Fruit fly (Drosophila melanogaster) whole organism, wandering third instar larva: Measurements from ENCODE around the gene CG1835.

ENCODE experiments used
- Abd-B ChIP-seq: fragments of >200 bp; optimal IDR thresholded peaks from 2 replicates; lab custom pipeline; 2017; ENCODE audit warnings: missing biosample characterization, missing genetic modification characterization
- CG32264 ChIP-seq: fragments of 200-800 bp; sonication (Bioruptor generic); optimal IDR thresholded peaks from 2 replicates; lab custom pipeline; 2016; ENCODE audit warnings: missing biosample characterization, missing genetic modification characterization
- CG9705 ChIP-seq: fragments of 200-800 bp; sonication (Bioruptor generic); optimal IDR thresholded peaks from 2 replicates; lab custom pipeline; 2018; ENCODE audit warnings: missing biosample characterization, mild to moderate bottlenecking, missing genetic modification characterization
- CrebA ChIP-seq: fragments of 200-800 bp; sonication (Bioruptor generic); optimal IDR thresholded peaks from 2 replicates; lab custom pipeline; 2016; ENCODE audit warnings: missing biosample characterization, mild to moderate bottlenecking, missing genetic modification characterization, borderline replicate concordance
- Dfd ChIP-seq: fragments of >200 bp; optimal IDR thresholded peaks from 2 replicates; lab custom pipeline; 2017; ENCODE audit warnings: missing biosample characterization, missing genetic modification characterization
- Dif ChIP-seq: fragments of 200-275, 200-300 bp; sonication (Bioruptor generic); optimal IDR thresholded peaks from 2 replicates; lab custom pipeline; 2018; ENCODE audit warnings: missing biosample characterization, missing genetic modification characterization; ENCODE audit not compliant: partially characterized antibody
- GATAd ChIP-seq: sonication (Bioruptor generic); optimal IDR thresholded peaks from 2 replicates; lab custom pipeline; 2016; ENCODE audit warnings: missing biosample characterization, missing genetic modification characterization
- HLH106 ChIP-seq: fragments of 200-800 bp; optimal IDR thresholded peaks from 3 replicates; lab custom pipeline; 2019; ENCODE audit warnings: missing biosample characterization, mild to moderate bottlenecking, missing genetic modification characterization, moderate library complexity
- Hnf4 ChIP-seq: fragments of 200-800 bp; sonication (Bioruptor generic); optimal IDR thresholded peaks from 2 replicates; lab custom pipeline; 2016; ENCODE audit warnings: missing biosample characterization, mild to moderate bottlenecking, missing genetic modification characterization
- Hr78 ChIP-seq: fragments of >200 bp; optimal IDR thresholded peaks from 2 replicates; lab custom pipeline; 2017; ENCODE audit warnings: missing biosample characterization, missing genetic modification characterization
- Hr83 ChIP-seq: fragments of 200-300 bp; sonication (Bioruptor generic); optimal IDR thresholded peaks from 2 replicates; lab custom pipeline; 2016; ENCODE audit warnings: missing biosample characterization, mild to moderate bottlenecking, missing genetic modification characterization, moderate library complexity; ENCODE audit not compliant: poor library complexity, severe bottlenecking
- Jra ChIP-seq: sonication (Bioruptor generic); optimal IDR thresholded peaks from 2 replicates; lab custom pipeline; 2016; ENCODE audit warnings: missing biosample characterization, missing genetic modification characterization
- Mio ChIP-seq: sonication (Bioruptor generic); optimal IDR thresholded peaks from 2 replicates; lab custom pipeline; 2016; ENCODE audit warnings: missing biosample characterization, missing genetic modification characterization
- Myc ChIP-seq: fragments of >200 bp; optimal IDR thresholded peaks from 2 replicates; lab custom pipeline; 2017
- N ChIP-seq: fragments of >200 bp; optimal IDR thresholded peaks from 2 replicates; lab custom pipeline; 2018; ENCODE audit warnings: missing biosample characterization, missing external identifiers, missing genetic modification characterization
- OdsH ChIP-seq: fragments of 200-800 bp; sonication (Bioruptor generic); optimal IDR thresholded peaks from 2 replicates; lab custom pipeline; 2016; ENCODE audit warnings: missing biosample characterization, mild to moderate bottlenecking, missing genetic modification characterization
- Rel ChIP-seq, 2 experiments: fragments of 200-800 bp; sonication (Bioruptor generic) in 1 of 2; optimal IDR thresholded peaks; 2 replicates in 1 of 2; 3 replicates in 1 of 2; lab custom pipeline; 2016 to 2019; ENCODE audit warnings: mild to moderate bottlenecking in 2 of 2, missing biosample characterization in 2 of 2, missing genetic modification characterization in 2 of 2, moderate library complexity in 1 of 2
- Sp1 ChIP-seq: fragments of 200-800 bp; sonication (Bioruptor generic); optimal IDR thresholded peaks from 3 replicates; lab custom pipeline; 2019; ENCODE audit warnings: missing biosample characterization, mild to moderate bottlenecking, missing genetic modification characterization, moderate library complexity
- Vsx2 ChIP-seq: fragments of 200-300, 225-300 bp; sonication (Bioruptor generic); optimal IDR thresholded peaks from 2 replicates; lab custom pipeline; 2018; ENCODE audit warnings: missing biosample characterization, missing genetic modification characterization; ENCODE audit not compliant: partially characterized antibody
- br ChIP-seq: fragments of 200-800 bp; sonication (Bioruptor generic); optimal IDR thresholded peaks from 2 replicates; lab custom pipeline; 2016; ENCODE audit warnings: missing biosample characterization, missing genetic modification characterization
- brk ChIP-seq: fragments of 200-800 bp; sonication (Bioruptor generic); optimal IDR thresholded peaks from 2 replicates; lab custom pipeline; 2016; ENCODE audit warnings: missing biosample characterization, mild to moderate bottlenecking, missing genetic modification characterization
- dl ChIP-seq, 2 experiments: fragments of 175-275, 200-275 bp in 1 of 2; fragments of 200-275 bp in 1 of 2; sonication (Bioruptor generic); optimal IDR thresholded peaks; lab custom pipeline; 2018; ENCODE audit warnings: mild to moderate bottlenecking in 2 of 2, missing biosample characterization in 2 of 2, missing genetic modification characterization in 2 of 2, moderate library complexity in 2 of 2; ENCODE audit not compliant: partially characterized antibody in 2 of 2, insufficient read depth in 1 of 2
- dmrt93B ChIP-seq: fragments of 200-800 bp; sonication (Bioruptor generic); optimal IDR thresholded peaks from 2 replicates; lab custom pipeline; 2018; ENCODE audit warnings: missing biosample characterization, mild to moderate bottlenecking, missing genetic modification characterization
- dsf ChIP-seq: sonication (Bioruptor generic); optimal IDR thresholded peaks from 2 replicates; lab custom pipeline; 2016; ENCODE audit warnings: missing biosample characterization, missing genetic modification characterization, borderline replicate concordance
- ey ChIP-seq: fragments of 200-800 bp; sonication (Bioruptor generic); optimal IDR thresholded peaks from 2 replicates; lab custom pipeline; 2016; ENCODE audit warnings: missing biosample characterization, missing genetic modification characterization
- foxo ChIP-seq, 2 experiments: fragments of 200-800 bp; sonication (Bioruptor generic); optimal IDR thresholded peaks; 2 replicates in 1 of 2; 3 replicates in 1 of 2; lab custom pipeline; 2016 to 2017; ENCODE audit warnings: missing biosample characterization in 2 of 2, missing genetic modification characterization in 2 of 2
- fru ChIP-seq: fragments of 200-800 bp; sonication (Bioruptor generic); optimal IDR thresholded peaks from 3 replicates; lab custom pipeline; 2016; ENCODE audit warnings: missing biosample characterization, mild to moderate bottlenecking, missing genetic modification characterization
- h ChIP-seq: fragments of 200-800 bp; sonication (Bioruptor generic); optimal IDR thresholded peaks from 3 replicates; lab custom pipeline; 2016; ENCODE audit warnings: missing biosample characterization, mild to moderate bottlenecking, missing genetic modification characterization
- jim ChIP-seq: fragments of 175-275, 200-325 bp; sonication (Bioruptor generic); optimal IDR thresholded peaks from 2 replicates; lab custom pipeline; 2016; ENCODE audit warnings: missing biosample characterization, mild to moderate bottlenecking, missing genetic modification characterization
- lola ChIP-seq: fragments of >200 bp; optimal IDR thresholded peaks from 2 replicates; lab custom pipeline; 2017; ENCODE audit warnings: missing biosample characterization, missing genetic modification characterization
- pan ChIP-seq: fragments of >200 bp; optimal IDR thresholded peaks from 2 replicates; lab custom pipeline; 2017
- psq ChIP-seq: fragments of 200-800 bp; sonication (Bioruptor generic); optimal IDR thresholded peaks from 3 replicates; lab custom pipeline; 2017; ENCODE audit warnings: missing biosample characterization, mild to moderate bottlenecking, missing genetic modification characterization, moderate library complexity
- rgr ChIP-seq: fragments of 200-800 bp; sonication (Bioruptor generic); optimal IDR thresholded peaks from 3 replicates; lab custom pipeline; 2016; ENCODE audit warnings: missing biosample characterization, mild to moderate bottlenecking, missing genetic modification characterization
- sage ChIP-seq: fragments of 200-800 bp; sonication (Bioruptor generic); optimal IDR thresholded peaks from 2 replicates; lab custom pipeline; 2016; ENCODE audit warnings: missing biosample characterization, mild to moderate bottlenecking, missing genetic modification characterization
- sv ChIP-seq: fragments of 200-800 bp; sonication (Bioruptor generic); optimal IDR thresholded peaks from 3 replicates; lab custom pipeline; 2016; ENCODE audit warnings: missing biosample characterization, missing genetic modification characterization
- tai ChIP-seq: sonication (Bioruptor generic); optimal IDR thresholded peaks from 2 replicates; lab custom pipeline; 2016; ENCODE audit warnings: missing biosample characterization, missing genetic modification characterization
- usp ChIP-seq: fragments of >200 bp; optimal IDR thresholded peaks from 2 replicates; lab custom pipeline; 2017; ENCODE audit warnings: missing biosample characterization, missing genetic modification characterization
- woc ChIP-seq: sonication (Bioruptor generic); optimal IDR thresholded peaks from 2 replicates; lab custom pipeline; 2016; ENCODE audit warnings: missing biosample characterization, mild to moderate bottlenecking, missing genetic modification characterization

Gene CG1835

dm6 chrX:20656535-20657350 lies 5.0 kb upstream of the CG1835 start, which contains the start of gene Cyp6v1:
Gene Cyp6v1 (plus strand): TSS chrX:20657122.
- TF ChIP-seq dsf (GFP tag; lab: Kevin White, UChicago) (no peak), pan (lab: Kevin White, UChicago) (no peak), sage (no peak), woc (GFP tag; lab: Kevin White, UChicago) (peak; percentile 75), dl (GFP tag; optimal IDR thresholded peaks at IDR 0.05; lab: Kevin White, UChicago; ENCODE audit: insufficient read depth in 1 of 2, partially characterized antibody in 2 of 2) (peak; percentile 13 to 66), Rel (GFP tag; optimal IDR thresholded peaks at IDR 0.05; lab: Kevin White, UChicago) (no peak), Rel (tag; optimal IDR thresholded peaks at IDR 0.05; lab: Kevin White, UChicago) (no peak), rgr (GFP tag; lab: Kevin White, UChicago) (peak; percentile 49), Abd-B (GFP tag; lab: Kevin White, UChicago) (no peak), brk (no peak), GATAd (no peak), N (GFP tag; lab: Kevin White, UChicago) (no peak), dmrt93B (peak; percentile 86), HLH106 (peak; percentile 85), Mio (no peak), usp (no peak), CG32264 (GFP tag; lab: Kevin White, UChicago) (no peak), fru (GFP tag; lab: Kevin White, UChicago) (peak; percentile 69), Dif (GFP tag; lab: Kevin White, UChicago) (peak; percentile 77), tai (peak; percentile 13), CG9705 (GFP tag; lab: Kevin White, UChicago) (peak; percentile 55), lola (GFP tag; lab: Kevin White, UChicago) (no peak), foxo (GFP tag; optimal IDR thresholded peaks at IDR 0.05; lab: Kevin White, UChicago) (peak in 1 of 2 experiments; percentile 79), jim (GFP tag; lab: Kevin White, UChicago) (no peak), Vsx2 (GFP tag; lab: Kevin White, UChicago) (peak; percentile 39), ey (GFP tag; lab: Kevin White, UChicago) (peak; percentile 63), Hnf4 (GFP tag; lab: Kevin White, UChicago) (peak; percentile 20), Sp1 (GFP tag; lab: Kevin White, UChicago) (peak; percentile 79), Dfd (GFP tag; lab: Kevin White, UChicago) (no peak), OdsH (GFP tag; lab: Kevin White, UChicago) (peak; percentile 61), psq (GFP tag; lab: Kevin White, UChicago) (peak; percentile 90), Hr83 (GFP tag; lab: Kevin White, UChicago) (no peak), Myc (lab: Kevin White, UChicago) (no peak), h (GFP tag; lab: Kevin White, UChicago) (peak; percentile 51), CrebA (no peak), sv (GFP tag; lab: Kevin White, UChicago) (peak; percentile 2), Jra (GFP tag; lab: Kevin White, UChicago) (no peak), Hr78 (GFP tag; lab: Kevin White, UChicago) (no peak), br (GFP tag; lab: Kevin White, UChicago) (peak; percentile 18)
- TF ChIP-seq, all 38 proteins: peak for 19

- TF ChIP-seq Dif (GFP tag; lab: Kevin White, UChicago) (no peak), h (GFP tag; lab: Kevin White, UChicago) (peak; percentile 1), foxo (GFP tag; optimal IDR thresholded peaks at IDR 0.05; lab: Kevin White, UChicago) (peak in 1 of 2 experiments; percentile 11)
- TF ChIP-seq, all 38 proteins: peak for 2
Observed at dm6 chrX:20658627-20659026, 3.1 kb upstream of the CG1835 start.
